Worm (Caenorhabditis elegans): ENCODE measurements around the gene twk-14.

The twk-14 gene

ce11 chrV:12410416-12411001 lies 15.0 kb upstream of the twk-14 start, which contains the start of gene hrg-2:
Gene hrg-2 (minus strand): TSS chrV:12410513.
- TF ChIP-seq unc-62 (GFP tag; optimal IDR thresholded peaks at IDR 0.05) (no peak), ztf-4 (tag; optimal IDR thresholded peaks at IDR 0.05) (no peak)

- TF ChIP-seq mdl-1 (tag; optimal IDR thresholded peaks at IDR 0.05) (no peak), fkh-10 (GFP tag; optimal IDR thresholded peaks at IDR 0.05) (no peak), zag-1 (tag; optimal IDR thresholded peaks at IDR 0.05) (no peak), ztf-11 (tag; optimal IDR thresholded peaks at IDR 0.05) (no peak), eor-1 (tag; optimal IDR thresholded peaks at IDR 0.05) (no peak), ceh-82 (tag; optimal IDR thresholded peaks at IDR 0.05) (no peak), pqm-1 (tag; optimal IDR thresholded peaks at IDR 0.05) (peak; percentile 1), fkh-2 (tag; optimal IDR thresholded peaks at IDR 0.05) (no peak), lsy-12 (tag; optimal IDR thresholded peaks at IDR 0.05) (no peak), ceh-16 (tag; optimal IDR thresholded peaks at IDR 0.05) (no peak), elt-2 (tag; optimal IDR thresholded peaks at IDR 0.05) (peak; percentile 6), R02D3.7 (tag; optimal IDR thresholded peaks at IDR 0.05) (no peak), hmg-11 (tag; optimal IDR thresholded peaks at IDR 0.05) (no peak), fos-1 (tag; optimal IDR thresholded peaks at IDR 0.05) (no peak), nhr-76 (tag; optimal IDR thresholded peaks at IDR 0.05) (no peak), ztf-4 (tag; optimal IDR thresholded peaks at IDR 0.05) (no peak), egl-5 (tag; optimal IDR thresholded peaks at IDR 0.05) (no peak), elt-1 (tag; optimal IDR thresholded peaks at IDR 0.05) (no peak), nhr-43 (tag; optimal IDR thresholded peaks at IDR 0.05; ENCODE audit: poor library complexity, severe bottlenecking) (no peak), sea-2 (GFP tag; optimal IDR thresholded peaks at IDR 0.05) (no peak), pha-4 (tag; optimal IDR thresholded peaks at IDR 0.05) (peak; percentile 62), nfya-1 (tag; optimal IDR thresholded peaks at IDR 0.05; ENCODE audit: insufficient read depth) (peak; percentile 0)
Observed at ce11 chrV:12408996-12409395, 13.5 kb upstream of the twk-14 start.

- TF ChIP-seq tbx-2 (tag; optimal IDR thresholded peaks at IDR 0.05) (no peak), R02D3.7 (tag; optimal IDR thresholded peaks at IDR 0.05) (no peak), ztf-4 (tag; optimal IDR thresholded peaks at IDR 0.05) (no peak), pqm-1 (tag; optimal IDR thresholded peaks at IDR 0.05) (no peak), ceh-16 (tag; optimal IDR thresholded peaks at IDR 0.05) (no peak), jun-1 (tag; optimal IDR thresholded peaks at IDR 0.05) (no peak), mdl-1 (tag; optimal IDR thresholded peaks at IDR 0.05) (no peak), fkh-10 (GFP tag; optimal IDR thresholded peaks at IDR 0.05) (no peak), fos-1 (tag; optimal IDR thresholded peaks at IDR 0.05) (no peak), lsy-12 (tag; optimal IDR thresholded peaks at IDR 0.05) (no peak), ceh-9 (tag; optimal IDR thresholded peaks at IDR 0.05) (no peak), sea-2 (GFP tag; optimal IDR thresholded peaks at IDR 0.05) (no peak), lin-15B (tag; optimal IDR thresholded peaks at IDR 0.05) (no peak), nhr-12 (tag; optimal IDR thresholded peaks at IDR 0.05) (no peak)
Observed at ce11 chrV:12408525-12408924, 13.0 kb upstream of the twk-14 start, which contains the start of gene cdr-4. Gene cdr-4 (minus strand): TSS chrV:12408625.

- no peak for TF ChIP-seq ztf-11 (tag; optimal IDR thresholded peaks at IDR 0.05)
- no peak for TF ChIP-seq ceh-82 (tag; optimal IDR thresholded peaks at IDR 0.05)
- TF ChIP-seq ZK546.5 (tag; optimal IDR thresholded peaks at IDR 0.05) = no peak
- TF ChIP-seq nhr-67 (tag; optimal IDR thresholded peaks at IDR 0.05) = no peak
- no peak for TF ChIP-seq ceh-16 (tag; optimal IDR thresholded peaks at IDR 0.05)
- no peak for TF ChIP-seq jun-1 (tag; optimal IDR thresholded peaks at IDR 0.05)
- no peak for TF ChIP-seq nhr-12 (tag; optimal IDR thresholded peaks at IDR 0.05)
- TF ChIP-seq fos-1 (tag; optimal IDR thresholded peaks at IDR 0.05) = no peak
- TF ChIP-seq elt-2 (tag; optimal IDR thresholded peaks at IDR 0.05) = no peak
- no peak for TF ChIP-seq skn-1 (tag; optimal IDR thresholded peaks at IDR 0.05)
- TF ChIP-seq tbx-2 (tag; optimal IDR thresholded peaks at IDR 0.05) = no peak
- no peak for TF ChIP-seq ama-1 (optimal IDR thresholded peaks at IDR 0.05)
- TF ChIP-seq egl-27 (tag; optimal IDR thresholded peaks at IDR 0.05) = no peak
Observed at ce11 chrV:12406514-12406913, 11.0 kb upstream of the twk-14 start.

- TF ChIP-seq hmg-11 (tag; optimal IDR thresholded peaks at IDR 0.05) = no peak
- TF ChIP-seq eor-1 (tag; optimal IDR thresholded peaks at IDR 0.05) = no peak
- TF ChIP-seq unc-39 (tag; optimal IDR thresholded peaks at IDR 0.05) = no peak
- no peak for TF ChIP-seq fos-1 (tag; optimal IDR thresholded peaks at IDR 0.05)
- TF ChIP-seq pqm-1 (tag; optimal IDR thresholded peaks at IDR 0.05) = no peak
- TF ChIP-seq fkh-2 (tag; optimal IDR thresholded peaks at IDR 0.05) = no peak
- TF ChIP-seq jun-1 (tag; optimal IDR thresholded peaks at IDR 0.05) = no peak
- no peak for TF ChIP-seq ceh-28 (tag; optimal IDR thresholded peaks at IDR 0.05)
- TF ChIP-seq lin-39 (tag; optimal IDR thresholded peaks at IDR 0.05) = no peak
- TF ChIP-seq zag-1 (tag; optimal IDR thresholded peaks at IDR 0.05) = no peak
- TF ChIP-seq sea-2 (GFP tag; optimal IDR thresholded peaks at IDR 0.05) = no peak
- no peak for TF ChIP-seq nfya-1 (tag; optimal IDR thresholded peaks at IDR 0.05; ENCODE audit: insufficient read depth)
Observed at ce11 chrV:12405929-12406328, 10.4 kb upstream of the twk-14 start, which contains the start of gene K01D12.10. Gene K01D12.10 (plus strand): TSS chrV:12406229.

Data from whole organism, L3 larva.